Worm (Caenorhabditis elegans) whole organism, late embryonic: ENCODE data around the gene hsp-16.41.
"Not testable (repeated sequence)": the region's sequence is repeated elsewhere in the genome, so short reads cannot be mapped to it uniquely, and the experiment has no call there.

Source experiments
- C38D4.7 ChIP-seq: fragments of 200-800 bp; sonication (Bioruptor generic); optimal IDR thresholded peaks from 2 replicates; lab custom pipeline; 2018; ENCODE audit warnings: mild to moderate bottlenecking, missing genetic modification characterization, moderate library complexity, missing compliant biosample characterization
- K02D7.2 ChIP-seq: sonication (generic microtip); optimal IDR thresholded peaks from 2 replicates; lab custom pipeline; 2017; ENCODE audit warnings: mild to moderate bottlenecking, missing genetic modification characterization, missing compliant biosample characterization
- T23F11.4 ChIP-seq: fragments of 200-800 bp; sonication (Bioruptor generic); optimal IDR thresholded peaks from 2 replicates; lab custom pipeline; 2018; ENCODE audit warnings: mild to moderate bottlenecking, missing genetic modification characterization, missing compliant biosample characterization
- ama-1 ChIP-seq: fragments of 150-350 bp; optimal IDR thresholded peaks from 2 replicates; lab custom pipeline; 2014
- ceh-14 ChIP-seq: sonication (generic microtip); optimal IDR thresholded peaks from 2 replicates; lab custom pipeline; 2016; ENCODE audit warnings: missing genotype, missing genetic modification characterization, missing compliant biosample characterization
- ceh-19 ChIP-seq: fragments of 200-800 bp; sonication (Bioruptor generic); optimal IDR thresholded peaks from 2 replicates; lab custom pipeline; 2018; ENCODE audit warnings: mild to moderate bottlenecking, missing genetic modification characterization, missing compliant biosample characterization
- ceh-24 ChIP-seq: sonication (generic microtip); optimal IDR thresholded peaks from 2 replicates; lab custom pipeline; 2016; ENCODE audit warnings: mild to moderate bottlenecking, missing genetic modification characterization, missing compliant biosample characterization
- ceh-34 ChIP-seq: sonication (generic microtip); optimal IDR thresholded peaks from 2 replicates; lab custom pipeline; 2016; ENCODE audit warnings: mild to moderate bottlenecking, missing genetic modification characterization, missing compliant biosample characterization
- ceh-45 ChIP-seq: fragments of 200-800 bp; sonication (Bioruptor generic); IDR thresholded peaks from 2 replicates; pipeline ENCODE4 v1.3.6; 2022; ENCODE audit warnings: missing genetic modification reagents, missing genetic modification characterization, missing compliant biosample characterization
- ceh-48 ChIP-seq: sonication (generic microtip); optimal IDR thresholded peaks from 2 replicates; lab custom pipeline; 2016; ENCODE audit warnings: missing genetic modification characterization, inconsistent platforms, missing compliant biosample characterization
- ceh-6 ChIP-seq: fragments of 200-800 bp; sonication (Bioruptor generic); optimal IDR thresholded peaks from 2 replicates; lab custom pipeline; 2018; ENCODE audit warnings: mild to moderate bottlenecking, missing genetic modification characterization, missing compliant biosample characterization
- ceh-9 ChIP-seq: sonication (generic microtip); optimal IDR thresholded peaks from 2 replicates; lab custom pipeline; 2016; ENCODE audit warnings: mild to moderate bottlenecking, missing genetic modification characterization, inconsistent platforms, missing compliant biosample characterization
- che-1 ChIP-seq: sonication (generic microtip); optimal IDR thresholded peaks from 2 replicates; lab custom pipeline; 2016; ENCODE audit warnings: mild to moderate bottlenecking, missing genetic modification characterization, missing compliant biosample characterization
- dmd-4 ChIP-seq: sonication (generic microtip); optimal IDR thresholded peaks from 2 replicates; lab custom pipeline; 2016; ENCODE audit warnings: borderline replicate concordance, missing genetic modification characterization, missing compliant biosample characterization
- elt-4 ChIP-seq: sonication (generic microtip); optimal IDR thresholded peaks from 2 replicates; lab custom pipeline; 2016; ENCODE audit warnings: missing genetic modification characterization, missing compliant biosample characterization
- ets-4 ChIP-seq: sonication (generic microtip); optimal IDR thresholded peaks from 2 replicates; lab custom pipeline; 2016; ENCODE audit warnings: missing genetic modification characterization, missing compliant biosample characterization
- eyg-1 ChIP-seq: sonication (generic microtip); optimal IDR thresholded peaks from 2 replicates; lab custom pipeline; 2016; ENCODE audit warnings: missing genotype, missing genetic modification characterization, missing compliant biosample characterization
- fax-1 ChIP-seq: sonication (generic microtip); optimal IDR thresholded peaks from 2 replicates; lab custom pipeline; 2016; ENCODE audit warnings: missing genotype, missing genetic modification characterization, missing compliant biosample characterization
- gmeb-2 ChIP-seq: sonication (generic microtip); optimal IDR thresholded peaks from 2 replicates; lab custom pipeline; 2016; ENCODE audit warnings: missing genetic modification characterization, inconsistent platforms, missing compliant biosample characterization
- hlh-13 ChIP-seq: fragments of 200-800 bp; sonication (Bioruptor generic); optimal IDR thresholded peaks from 2 replicates; lab custom pipeline; 2018; ENCODE audit warnings: mild to moderate bottlenecking, missing genetic modification characterization, missing compliant biosample characterization
- hlh-15 ChIP-seq: sonication (generic microtip); optimal IDR thresholded peaks from 2 replicates; lab custom pipeline; 2016; ENCODE audit warnings: missing genetic modification characterization, missing compliant biosample characterization
- hlh-6 ChIP-seq: sonication (generic microtip); optimal IDR thresholded peaks from 2 replicates; lab custom pipeline; 2016; ENCODE audit warnings: missing genotype, missing genetic modification characterization, missing compliant biosample characterization
- hlh-8 ChIP-seq: sonication (generic microtip); optimal IDR thresholded peaks from 2 replicates; lab custom pipeline; 2016; ENCODE audit warnings: missing genotype, missing genetic modification characterization, missing compliant biosample characterization
- lin-11 ChIP-seq: fragments of 200-800 bp; sonication (Bioruptor generic); optimal IDR thresholded peaks from 2 replicates; lab custom pipeline; 2018; ENCODE audit warnings: mild to moderate bottlenecking, missing genetic modification characterization, missing compliant biosample characterization
- nfya-1 ChIP-seq: sonication (generic microtip); optimal IDR thresholded peaks from 2 replicates; lab custom pipeline; 2017; ENCODE audit warnings: missing genetic modification characterization, mild to moderate bottlenecking, missing compliant biosample characterization, antibody characterized with exemption, moderate library complexity
- npax-4 ChIP-seq: sonication (generic microtip); optimal IDR thresholded peaks from 2 replicates; lab custom pipeline; 2016; ENCODE audit warnings: missing genetic modification characterization, missing compliant biosample characterization
- odd-2 ChIP-seq: sonication (generic microtip); optimal IDR thresholded peaks from 2 replicates; lab custom pipeline; 2017; ENCODE audit warnings: antibody characterized with exemption, mild to moderate bottlenecking, missing genetic modification characterization, missing compliant biosample characterization
- pat-9 ChIP-seq: fragments of 200-800 bp; sonication (Bioruptor generic); optimal IDR thresholded peaks from 2 replicates; lab custom pipeline; 2018; ENCODE audit warnings: mild to moderate bottlenecking, missing genetic modification characterization, moderate library complexity, missing compliant biosample characterization
- pax-1 ChIP-seq: fragments of 150-350 bp; optimal IDR thresholded peaks from 2 replicates; lab custom pipeline; 2014; ENCODE audit warnings: missing biosample characterization, missing genetic modification characterization
- pha-2 ChIP-seq: sonication (generic microtip); optimal IDR thresholded peaks from 2 replicates; lab custom pipeline; 2017; ENCODE audit warnings: mild to moderate bottlenecking, missing genetic modification characterization, missing compliant biosample characterization
- pha-4 ChIP-seq: fragments of 150-350 bp; optimal IDR thresholded peaks from 2 replicates; lab custom pipeline; 2018; ENCODE audit warnings: missing biosample characterization, missing genetic modification reagents, missing genetic modification characterization
- pqm-1 ChIP-seq: sonication (generic microtip); optimal IDR thresholded peaks from 2 replicates; lab custom pipeline; 2016; ENCODE audit warnings: missing genetic modification characterization, missing compliant biosample characterization
- pros-1 ChIP-seq: fragments of 150-350 bp; optimal IDR thresholded peaks from 2 replicates; lab custom pipeline; 2014; ENCODE audit warnings: missing biosample characterization, missing genetic modification reagents, missing genetic modification characterization
- ref-2 ChIP-seq: sonication (generic microtip); optimal IDR thresholded peaks from 2 replicates; lab custom pipeline; 2016; ENCODE audit warnings: missing genetic modification characterization, missing compliant biosample characterization
- rnt-1 ChIP-seq: sonication (generic microtip); optimal IDR thresholded peaks from 2 replicates; lab custom pipeline; 2016; ENCODE audit warnings: missing genetic modification characterization, missing compliant biosample characterization
- sdc-2 ChIP-seq: sonication (generic microtip); optimal IDR thresholded peaks from 2 replicates; lab custom pipeline; 2016; ENCODE audit warnings: missing genotype, missing genetic modification characterization, missing compliant biosample characterization
- sox-4 ChIP-seq: sonication (generic microtip); optimal IDR thresholded peaks from 2 replicates; lab custom pipeline; 2017; ENCODE audit warnings: mild to moderate bottlenecking, missing genetic modification characterization, inconsistent platforms, missing compliant biosample characterization
- tbx-2 ChIP-seq: sonication (generic microtip); optimal IDR thresholded peaks from 2 replicates; lab custom pipeline; 2016; ENCODE audit warnings: missing genetic modification characterization, missing compliant biosample characterization
- tbx-7 ChIP-seq: sonication (generic microtip); optimal IDR thresholded peaks from 2 replicates; lab custom pipeline; 2016; ENCODE audit warnings: missing genotype, missing genetic modification characterization, missing compliant biosample characterization
- ttx-3 ChIP-seq: sonication (generic microtip); optimal IDR thresholded peaks from 2 replicates; lab custom pipeline; 2016; ENCODE audit warnings: missing genetic modification reagents, missing genetic modification characterization, missing compliant biosample characterization
- unc-86 ChIP-seq: sonication (generic microtip); optimal IDR thresholded peaks from 2 replicates; lab custom pipeline; 2016; ENCODE audit warnings: missing genetic modification characterization, missing compliant biosample characterization
- ztf-16 ChIP-seq: sonication (generic microtip); optimal IDR thresholded peaks from 2 replicates; lab custom pipeline; 2017; ENCODE audit warnings: missing genetic modification characterization, missing compliant biosample characterization

The hsp-16.41 gene

ce11 chrV:1807160-1807559 is 2.2 kb downstream of the hsp-16.41 start, which contains the start of gene srt-42:
srt-42 (plus strand) TSS chrV:1807460.
- TF ChIP-seq npax-4 (tag; lab: Kevin White, UChicago) (no peak), hlh-13 (GFP tag; lab: Kevin White, UChicago) (no peak), che-1 (tag; lab: Kevin White, UChicago) (no peak), ceh-9 (tag; lab: Kevin White, UChicago) (no peak), gmeb-2 (tag; lab: Kevin White, UChicago) (no peak), pax-1 (tag; lab: Kevin White, UChicago) (no peak), pros-1 (tag; lab: Kevin White, UChicago) (no peak), dmd-4 (tag; lab: Kevin White, UChicago) (no peak), fax-1 (tag; lab: Kevin White, UChicago) (no peak), unc-86 (tag; lab: Kevin White, UChicago) (no peak), K02D7.2 (no peak), nfya-1 (tag; lab: Kevin White, UChicago) (no peak)
- TF ChIP-seq, all 69 proteins: peak for 0

ce11 chrV:1811035-1811434 is 6.1 kb downstream of the hsp-16.41 start, which contains the start of gene Y46H3A.4:
Y46H3A.4 (minus strand) TSS chrV:1811135.
- TF ChIP-seq unc-86 (tag; lab: Kevin White, UChicago) (no peak), ceh-19 (no peak), lin-11 (tag; lab: Kevin White, UChicago) (no peak), pha-4 (tag; lab: Kevin White, UChicago) (no peak), ceh-48 (no peak)
- TF ChIP-seq, all 69 proteins: peak for 0

ce11 chrV:1814784-1815183 is 9.8 kb downstream of the hsp-16.41 start, which contains the start of gene Y46H3A.5:
Y46H3A.5 (minus strand) TSS chrV:1814884.
- not testable (repeated sequence) for TF ChIP-seq ceh-6 (GFP tag; lab: Kevin White, UChicago); C38D4.7 (GFP tag; lab: Kevin White, UChicago); tbx-7 (tag; lab: Kevin White, UChicago)

ce11 chrV:1820016-1820415 is 15.0 kb downstream of the hsp-16.41 start:
- TF ChIP-seq hlh-6 (tag; lab: Kevin White, UChicago), result no peak
- no peak for TF ChIP-seq unc-86 (tag; lab: Kevin White, UChicago)
- no peak for TF ChIP-seq T23F11.4
- TF ChIP-seq rnt-1, result no peak
- no peak for TF ChIP-seq sdc-2 (tag; lab: Kevin White, UChicago)

ce11 chrV:1820749-1821148 is 15.8 kb downstream of the hsp-16.41 start:
- no peak for TF ChIP-seq che-1 (tag; lab: Kevin White, UChicago)
- no peak for TF ChIP-seq unc-86 (tag; lab: Kevin White, UChicago)
- TF ChIP-seq ceh-24, result no peak
- TF ChIP-seq ceh-45, result no peak
- no peak for TF ChIP-seq eyg-1 (tag; lab: Kevin White, UChicago)
- no peak for TF ChIP-seq ref-2 (tag; lab: Kevin White, UChicago)

- TF ChIP-seq tbx-2 (tag; lab: Kevin White, UChicago), result peak; percentile 55
- peak; percentile 59 for TF ChIP-seq C38D4.7 (GFP tag; lab: Kevin White, UChicago)
- TF ChIP-seq ama-1, result no peak
- TF ChIP-seq ceh-14 (tag; lab: Kevin White, UChicago), result no peak
- no peak for TF ChIP-seq hlh-8 (tag; lab: Kevin White, UChicago)
- peak; percentile 15 for TF ChIP-seq ceh-34
- TF ChIP-seq hlh-15 (tag; lab: Kevin White, UChicago), result peak; percentile 8
- TF ChIP-seq pqm-1 (tag; lab: Kevin White, UChicago), result no peak
- TF ChIP-seq ttx-3 (tag; lab: Kevin White, UChicago), result peak; percentile 27
- TF ChIP-seq unc-86 (tag; lab: Kevin White, UChicago), result peak; percentile 27
- peak; percentile 44 for TF ChIP-seq sox-4
- TF ChIP-seq nfya-1 (tag; lab: Kevin White, UChicago), result peak; percentile 59
- TF ChIP-seq odd-2 (tag; lab: Kevin White, UChicago), result peak; percentile 7
- TF ChIP-seq pha-2 (tag; lab: Kevin White, UChicago), result peak; percentile 33
- no peak for TF ChIP-seq T23F11.4
- no peak for TF ChIP-seq ets-4
- peak; percentile 47 for TF ChIP-seq gmeb-2 (tag; lab: Kevin White, UChicago)
- no peak for TF ChIP-seq pros-1 (tag; lab: Kevin White, UChicago)
- TF ChIP-seq tbx-7 (tag; lab: Kevin White, UChicago), result no peak
- peak; percentile 61 for TF ChIP-seq lin-11 (tag; lab: Kevin White, UChicago)
- TF ChIP-seq elt-4 (tag; lab: Kevin White, UChicago), result no peak
- TF ChIP-seq pat-9, result peak; percentile 48
- TF ChIP-seq ztf-16 (tag; lab: Kevin White, UChicago), result peak; percentile 47
Measured at ce11 chrV:1821287-1821686, 16.3 kb downstream of the hsp-16.41 start, which contains the start of the genes gly-7 and mrpl-39. gly-7 (minus strand) TSS chrV:1821323. mrpl-39 (plus strand) TSS chrV:1821579.
